Fruit fly (Drosophila melanogaster) whole organism, embryonic: Measurements from ENCODE around the gene lectin-33A.

Experiments
- Bgb ChIP-seq: fragments of 200-800 bp; sonication (Bioruptor generic); IDR thresholded peaks from 2 replicates; pipeline ENCODE4 v1.3.6; 2022; ENCODE audit warnings: missing biosample characterization, missing genetic modification characterization; ENCODE audit not compliant: partially characterized antibody
- CG10431 ChIP-seq: fragments of 200-800 bp; sonication (Bioruptor generic); optimal IDR thresholded peaks from 3 replicates; lab custom pipeline; 2018; ENCODE audit warnings: missing biosample characterization, mild to moderate bottlenecking, missing genetic modification characterization
- CG12104 ChIP-seq: fragments of 200-800 bp; sonication (Bioruptor generic); optimal IDR thresholded peaks from 3 replicates; lab custom pipeline; 2016; ENCODE audit warnings: missing biosample characterization, missing genetic modification characterization
- CG13296 ChIP-seq: fragments of 200-800 bp; sonication (Bioruptor generic); optimal IDR thresholded peaks from 3 replicates; lab custom pipeline; 2018; ENCODE audit warnings: missing biosample characterization, mild to moderate bottlenecking, missing genetic modification characterization
- CG17385 ChIP-seq: fragments of 200-800 bp; sonication (Bioruptor generic); optimal IDR thresholded peaks from 3 replicates; lab custom pipeline; 2018; ENCODE audit warnings: missing biosample characterization, mild to moderate bottlenecking, missing genetic modification characterization
- CG18262 ChIP-seq: fragments of 200-800 bp; optimal IDR thresholded peaks from 3 replicates; lab custom pipeline; 2019; ENCODE audit warnings: missing biosample characterization, mild to moderate bottlenecking, missing genetic modification characterization, moderate library complexity
- CG1832 ChIP-seq: fragments of 200-800 bp; sonication (Bioruptor generic); optimal IDR thresholded peaks from 2 replicates; lab custom pipeline; 2017; ENCODE audit warnings: missing biosample characterization, mild to moderate bottlenecking, missing genetic modification characterization, inconsistent platforms
- CG18476 ChIP-seq: fragments of 200-800 bp; sonication (Bioruptor generic); optimal IDR thresholded peaks from 2 replicates; lab custom pipeline; 2016; ENCODE audit warnings: missing biosample characterization, mild to moderate bottlenecking, missing genetic modification characterization
- CG2116 ChIP-seq: fragments of 200-800 bp; sonication (Bioruptor generic); optimal IDR thresholded peaks from 3 replicates; lab custom pipeline; 2018; ENCODE audit warnings: missing biosample characterization, mild to moderate bottlenecking, missing genetic modification characterization
- CG34224 ChIP-seq: fragments of 200-800 bp; sonication (Bioruptor generic); IDR thresholded peaks from 3 replicates; pipeline ENCODE4 v1.3.6; 2022; ENCODE audit warnings: missing biosample characterization, missing genetic modification characterization; ENCODE audit not compliant: partially characterized antibody
- CG4707 ChIP-seq: fragments of 200-800 bp; sonication (Bioruptor generic); optimal IDR thresholded peaks from 2 replicates; lab custom pipeline; 2018; ENCODE audit warnings: missing biosample characterization, mild to moderate bottlenecking, missing genetic modification characterization, moderate library complexity
- CG6175 ChIP-seq: fragments of 200-800 bp; sonication (Bioruptor generic); IDR thresholded peaks from 3 replicates; pipeline ENCODE4 v1.3.6; 2022; ENCODE audit warnings: missing biosample characterization, missing genetic modification characterization
- CG6813 ChIP-seq: fragments of 200-800 bp; sonication (Bioruptor generic); optimal IDR thresholded peaks from 2 replicates; lab custom pipeline; 2017; ENCODE audit warnings: missing biosample characterization, missing genetic modification characterization, mild to moderate bottlenecking, moderate library complexity, missing genetic modification reagents
- CG7372 ChIP-seq: fragments of 200-800 bp; sonication (Bioruptor generic); IDR thresholded peaks from 2 replicates; pipeline ENCODE4 v1.3.6; 2022; ENCODE audit warnings: missing biosample characterization, missing genetic modification characterization
- CG7963 ChIP-seq: fragments of 200-800 bp; sonication (Bioruptor generic); IDR thresholded peaks from 3 replicates; pipeline ENCODE4 v1.3.6; 2022; ENCODE audit warnings: missing biosample characterization, missing genetic modification characterization; ENCODE audit not compliant: partially characterized antibody
- CG7987 ChIP-seq: fragments of 200-800 bp; sonication (Bioruptor generic); optimal IDR thresholded peaks from 2 replicates; lab custom pipeline; 2018; ENCODE audit warnings: missing biosample characterization, mild to moderate bottlenecking, missing genetic modification characterization, moderate library complexity
- CG9215 ChIP-seq: fragments of 200-800 bp; sonication (Bioruptor generic); IDR thresholded peaks from 2 replicates; pipeline ENCODE4 v1.3.6; 2022; ENCODE audit warnings: missing biosample characterization, missing genetic modification characterization
- CG9932 ChIP-seq: fragments of 200-800 bp; sonication (Bioruptor generic); IDR thresholded peaks from 2 replicates; pipeline ENCODE4 v1.3.6; 2022; ENCODE audit warnings: missing biosample characterization, missing genetic modification characterization
- Dfd ChIP-seq, 2 experiments: fragments of >200 bp; optimal IDR thresholded peaks; 2 replicates each; lab custom pipeline; 2017; ENCODE audit warnings: missing biosample characterization in 2 of 2, missing genetic modification characterization in 2 of 2
- Doc2 ChIP-seq: fragments of 200-800 bp; sonication (Bioruptor generic); IDR thresholded peaks from 2 replicates; pipeline ENCODE4 v1.3.6; 2022; ENCODE audit warnings: missing biosample characterization, missing genetic modification characterization
- Elba2 ChIP-seq: fragments of 200-800 bp; sonication (Bioruptor generic); optimal IDR thresholded peaks from 3 replicates; lab custom pipeline; 2016; ENCODE audit warnings: missing biosample characterization, missing genetic modification characterization
- Fer1 ChIP-seq: fragments of 200-800 bp; sonication (Bioruptor generic); optimal IDR thresholded peaks from 2 replicates; lab custom pipeline; 2017; ENCODE audit warnings: missing biosample characterization, mild to moderate bottlenecking, missing genetic modification characterization
- Gsc ChIP-seq: fragments of 200-800 bp; sonication (Bioruptor generic); IDR thresholded peaks from 2 replicates; pipeline ENCODE4 v1.3.6; 2022; ENCODE audit warnings: missing biosample characterization, missing genetic modification characterization
- Gug ChIP-seq: fragments of 200-800 bp; sonication (Bioruptor generic); IDR thresholded peaks from 4 replicates; pipeline ENCODE4 v1.3.6; 2022; ENCODE audit warnings: missing biosample characterization, missing genetic modification characterization
- Hr3 ChIP-seq: fragments of 200-800 bp; sonication (Bioruptor generic); optimal IDR thresholded peaks from 3 replicates; lab custom pipeline; 2016; ENCODE audit warnings: missing biosample characterization, missing genetic modification characterization
- Nf-YC ChIP-seq: fragments of 200-800 bp; optimal IDR thresholded peaks from 3 replicates; lab custom pipeline; 2019; ENCODE audit warnings: missing biosample characterization, mild to moderate bottlenecking, missing genetic modification characterization, moderate library complexity
- Oaz ChIP-seq: fragments of 200-800 bp; sonication (Bioruptor generic); IDR thresholded peaks from 2 replicates; pipeline ENCODE4 v1.3.6; 2022; ENCODE audit warnings: missing biosample characterization, missing genetic modification characterization
- TFAM ChIP-seq: fragments of 200-800 bp; sonication (Bioruptor generic); optimal IDR thresholded peaks from 2 replicates; lab custom pipeline; 2017; ENCODE audit warnings: missing biosample characterization, missing genetic modification characterization, inconsistent platforms
- cad ChIP-seq: fragments of >200 bp; optimal IDR thresholded peaks from 2 replicates; lab custom pipeline; 2017; ENCODE audit warnings: missing biosample characterization, missing genetic modification characterization
- corto ChIP-seq: fragments of 200-800 bp; sonication (Bioruptor generic); optimal IDR thresholded peaks from 2 replicates; lab custom pipeline; 2016; ENCODE audit warnings: missing biosample characterization, mild to moderate bottlenecking, missing genetic modification characterization, moderate library complexity
- crc ChIP-seq: fragments of 200-800 bp; sonication (Bioruptor generic); optimal IDR thresholded peaks from 2 replicates; lab custom pipeline; 2016; ENCODE audit warnings: missing biosample characterization, missing genetic modification characterization
- fd102C ChIP-seq: fragments of 200-800 bp; sonication (Bioruptor generic); optimal IDR thresholded peaks from 2 replicates; lab custom pipeline; 2018; ENCODE audit warnings: missing biosample characterization, mild to moderate bottlenecking, missing genetic modification characterization, moderate library complexity
- hb ChIP-seq: fragments of 200-800 bp; sonication (Bioruptor generic); IDR thresholded peaks from 3 replicates; pipeline ENCODE4 v1.3.6; 2022; ENCODE audit warnings: missing biosample characterization, missing genetic modification characterization; ENCODE audit not compliant: partially characterized antibody
- insv ChIP-seq, 2 experiments: fragments of 200-800 bp; sonication (Bioruptor generic); optimal IDR thresholded peaks; 3 replicates each; lab custom pipeline; 2016 to 2018; ENCODE audit warnings: missing biosample characterization in 2 of 2, missing genetic modification characterization in 2 of 2
- jing ChIP-seq: fragments of 200-800 bp; sonication (Bioruptor generic); optimal IDR thresholded peaks from 2 replicates; lab custom pipeline; 2018; ENCODE audit warnings: missing biosample characterization, mild to moderate bottlenecking, missing genetic modification characterization
- jumu ChIP-seq: fragments of 200-800 bp; sonication (Bioruptor generic); optimal IDR thresholded peaks from 3 replicates; lab custom pipeline; 2016; ENCODE audit warnings: missing biosample characterization, missing genetic modification characterization
- lola ChIP-seq, 3 experiments: fragments of >200 bp in 2 of 3; fragments of 200-800 bp in 1 of 3; sonication (Bioruptor generic) in 1 of 3; optimal IDR thresholded peaks; 2 replicates each; lab custom pipeline; 2017 to 2019; ENCODE audit warnings: missing biosample characterization in 3 of 3, missing genetic modification characterization in 3 of 3, mild to moderate bottlenecking in 1 of 3, moderate library complexity in 1 of 3
- lov ChIP-seq, 2 experiments: fragments of 200-800 bp in 1 of 2; fragments of >200 bp in 1 of 2; sonication (Bioruptor generic) in 1 of 2; IDR thresholded peaks in 1 of 2; optimal IDR thresholded peaks in 1 of 2; 2 replicates in 1 of 2; 3 replicates in 1 of 2; pipeline versions ENCODE4 v1.3.6 to Lab custom; 2017 to 2022; ENCODE audit warnings: missing biosample characterization in 1 of 2, missing genetic modification characterization in 1 of 2
- luna ChIP-seq: fragments of 200-800 bp; sonication (Bioruptor generic); optimal IDR thresholded peaks from 2 replicates; lab custom pipeline; 2016; ENCODE audit warnings: missing biosample characterization, missing genetic modification characterization
- pnt ChIP-seq: fragments of 200-800 bp; sonication (Bioruptor generic); optimal IDR thresholded peaks from 3 replicates; lab custom pipeline; 2016; ENCODE audit warnings: missing biosample characterization, missing genetic modification characterization
- pzg ChIP-seq: fragments of 200-800 bp; sonication (Bioruptor generic); optimal IDR thresholded peaks from 3 replicates; lab custom pipeline; 2018; ENCODE audit warnings: missing biosample characterization, mild to moderate bottlenecking, missing genetic modification characterization, moderate library complexity
- ranshi ChIP-seq: fragments of 200-800 bp; sonication (Bioruptor generic); IDR thresholded peaks from 2 replicates; pipeline ENCODE4 v1.3.6; 2022; ENCODE audit warnings: missing biosample characterization, missing genetic modification characterization
- sd ChIP-seq: fragments of 200-800 bp; sonication (Bioruptor generic); optimal IDR thresholded peaks from 3 replicates; lab custom pipeline; 2018; ENCODE audit warnings: missing biosample characterization, mild to moderate bottlenecking, missing genetic modification characterization, moderate library complexity
- sim ChIP-seq: fragments of 200-800 bp; sonication (Bioruptor generic); IDR thresholded peaks from 2 replicates; pipeline ENCODE4 v1.3.6; 2022; ENCODE audit warnings: missing biosample characterization, missing genetic modification characterization
- sob ChIP-seq: fragments of 200-800 bp; sonication (Bioruptor generic); IDR thresholded peaks from 2 replicates; pipeline ENCODE4 v1.3.6; 2022; ENCODE audit warnings: missing biosample characterization, missing genetic modification characterization
- stc ChIP-seq: fragments of 200-800 bp; sonication (Bioruptor generic); IDR thresholded peaks from 2 replicates; pipeline ENCODE4 v1.3.6; 2022; ENCODE audit warnings: missing biosample characterization, missing genetic modification characterization
- usp ChIP-seq: fragments of >200 bp; optimal IDR thresholded peaks from 2 replicates; lab custom pipeline; 2017; ENCODE audit warnings: missing biosample characterization, missing genetic modification characterization
- vvl ChIP-seq: fragments of 200-800 bp; sonication (Bioruptor generic); IDR thresholded peaks from 2 replicates; pipeline ENCODE4 v1.3.6; 2022; ENCODE audit warnings: missing biosample characterization, missing genetic modification characterization
- wor ChIP-seq: fragments of 200-800 bp; sonication (Bioruptor generic); IDR thresholded peaks from 2 replicates; pipeline ENCODE4 v1.3.6; 2022; ENCODE audit warnings: missing biosample characterization, missing genetic modification characterization

lectin-33A gene

dm6 chr2L:11003925-11004673, 2.2 kb downstream of the lectin-33A start, which contains the start of gene RpL9 (continued):
- TF ChIP-seq jing (no peak), Gug (GFP tag; lab: Robert Waterston, UW) (no peak), lov (optimal IDR thresholded peaks at IDR 0.05; lab: Kevin White, UChicago) (no peak), lov (GFP tag; IDR thresholded peaks at IDR 0.05; lab: Robert Waterston, UW) (no peak; the same call in 1 of the 3 replicates), CG1832 (GFP tag; lab: Kevin White, UChicago) (no peak), fd102C (peak; percentile 33), luna (peak; percentile 77), CG13296 (GFP tag; lab: Kevin White, UChicago) (peak; percentile 89), lola (GFP tag; optimal IDR thresholded peaks at IDR 0.05; lab: Kevin White, UChicago) (peak in 1 of 3 experiments; percentile 7), pnt (GFP tag; lab: Kevin White, UChicago) (no peak), pzg (GFP tag; lab: Kevin White, UChicago) (peak; percentile 51), vvl (GFP tag; lab: Robert Waterston, UW) (no peak), CG10431 (GFP tag; lab: Kevin White, UChicago) (peak; percentile 82), CG4707 (GFP tag; lab: Kevin White, UChicago) (peak; percentile 85), crc (peak; percentile 28), Oaz (GFP tag; lab: Robert Waterston, UW) (peak; percentile 64), TFAM (GFP tag; lab: Kevin White, UChicago) (no peak), CG18476 (no peak), CG18262 (tag; lab: Kevin White, UChicago) (peak; percentile 64), CG6175 (no peak), Dfd (GFP tag; optimal IDR thresholded peaks at IDR 0.05; lab: Kevin White, UChicago) (no peak), corto (no peak), ranshi (GFP tag; lab: Robert Waterston, UW) (no peak; the same call in 1 of the 2 replicates), wor (GFP tag; lab: Robert Waterston, UW) (no peak), Gsc (GFP tag; lab: Robert Waterston, UW) (no peak), CG7987 (peak; percentile 90), cad (GFP tag; lab: Kevin White, UChicago) (no peak), sim (GFP tag; lab: Robert Waterston, UW) (peak; percentile 69; the same call in 1 of the 2 replicates), jumu (no peak), usp (GFP tag; lab: Kevin White, UChicago) (no peak), insv (GFP tag; optimal IDR thresholded peaks at IDR 0.05; lab: Kevin White, UChicago) (peak in 1 of 2 experiments; percentile 56), CG7372 (GFP tag; lab: Robert Waterston, UW) (no peak; the same call in 1 of the 2 replicates), sd (tag; lab: Kevin White, UChicago) (no peak), hb (GFP tag; lab: Robert Waterston, UW) (no peak), CG6813 (GFP tag; lab: Kevin White, UChicago) (peak; percentile 89), CG7963 (GFP tag; lab: Robert Waterston, UW) (no peak), sob (GFP tag; lab: Robert Waterston, UW) (no peak; the same call in 1 of the 2 replicates), CG17385 (GFP tag; lab: Kevin White, UChicago) (peak; percentile 82), stc (GFP tag; lab: Robert Waterston, UW) (peak; percentile 67), Hr3 (GFP tag; lab: Kevin White, UChicago) (no peak), Elba2 (GFP tag; lab: Kevin White, UChicago) (peak; percentile 51), CG34224 (GFP tag; lab: Robert Waterston, UW) (no peak), CG9932 (no peak), CG2116 (GFP tag; lab: Kevin White, UChicago) (peak; percentile 69), CG12104 (GFP tag; lab: Kevin White, UChicago) (peak; percentile 68), CG9215 (GFP tag; lab: Robert Waterston, UW) (no peak), Fer1 (GFP tag; lab: Kevin White, UChicago) (peak; percentile 86), Doc2 (GFP tag; lab: Robert Waterston, UW) (no peak), Nf-YC (no peak), Bgb (GFP tag; lab: Robert Waterston, UW) (peak; percentile 17; the same call in 1 of the 2 replicates)
